Fruit fly (Drosophila melanogaster): ENCODE results near the gene CG32712.

DNA sequence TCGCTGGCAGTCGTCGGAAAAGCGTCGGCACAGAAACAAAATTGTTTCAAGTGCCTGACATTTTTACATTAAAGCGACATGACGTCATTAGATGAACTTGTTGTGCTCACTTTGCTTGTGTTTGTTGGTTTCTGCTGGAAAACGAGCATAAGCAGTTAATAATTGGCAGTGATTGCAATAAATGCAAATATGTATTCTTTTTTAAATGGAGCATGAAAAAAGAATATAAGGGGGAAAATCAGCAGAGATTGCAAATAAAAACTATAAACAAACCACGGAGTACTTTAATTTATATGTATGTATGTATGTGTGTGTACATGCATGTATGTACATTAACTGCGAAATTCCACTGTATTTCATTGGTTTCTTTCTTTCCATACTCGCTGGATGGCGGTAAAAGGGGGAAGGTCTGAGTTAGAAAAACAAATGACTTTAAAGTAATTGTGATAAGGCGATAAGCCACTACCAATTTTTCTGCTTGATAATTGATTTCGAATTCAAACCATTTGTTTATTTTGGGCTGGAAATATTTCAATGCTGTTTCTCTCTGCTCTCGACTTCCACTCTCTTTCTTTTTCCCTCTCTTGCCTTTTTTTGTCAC lies 20.0 kb downstream of the CG32712 start:
- TF ChIP-seq pan (optimal IDR thresholded peaks at IDR 0.05) (no peak), psq (optimal IDR thresholded peaks at IDR 0.05) (no peak), CG8478 (optimal IDR thresholded peaks at IDR 0.05) (no peak), EcR (GFP tag; optimal IDR thresholded peaks at IDR 0.05) (no peak)

Measured in whole organism.